Fruit fly (Drosophila melanogaster) whole organism, prepupa: ENCODE measurements around the gene Srp54k.

Experiments used
- Blimp-1 ChIP-seq: fragments of 200-800 bp; sonication (Bioruptor generic); optimal IDR thresholded peaks from 3 replicates; lab custom pipeline; 2017; ENCODE audit warnings: missing biosample characterization, missing genetic modification characterization, mild to moderate bottlenecking, moderate library complexity, missing genetic modification reagents
- CG10631 ChIP-seq: fragments of 200-800 bp; sonication (Bioruptor generic); optimal IDR thresholded peaks from 2 replicates; lab custom pipeline; 2016; ENCODE audit warnings: missing biosample characterization, missing genetic modification characterization
- CG10669 ChIP-seq: fragments of 200-800 bp; sonication (Bioruptor generic); optimal IDR thresholded peaks from 3 replicates; lab custom pipeline; 2018; ENCODE audit warnings: missing biosample characterization, mild to moderate bottlenecking, missing genetic modification characterization, moderate library complexity
- CG11294 ChIP-seq: fragments of 200-800 bp; sonication (Bioruptor generic); IDR thresholded peaks from 2 replicates; pipeline ENCODE4 v1.3.6; 2022; ENCODE audit warnings: missing biosample characterization, missing genetic modification characterization
- CG11762 ChIP-seq: fragments of 200-800 bp; sonication (Bioruptor generic); optimal IDR thresholded peaks from 3 replicates; lab custom pipeline; 2016; ENCODE audit warnings: missing biosample characterization, missing genetic modification characterization; ENCODE audit not compliant: insufficient read depth
- CG15336 ChIP-seq: fragments of 200-800 bp; sonication (Bioruptor generic); IDR thresholded peaks from 2 replicates; pipeline ENCODE4 v1.3.6; 2022; ENCODE audit warnings: missing biosample characterization, missing genetic modification characterization
- CG1621 ChIP-seq: fragments of 200-800 bp; sonication (Bioruptor generic); optimal IDR thresholded peaks from 3 replicates; lab custom pipeline; 2018; ENCODE audit warnings: missing biosample characterization, mild to moderate bottlenecking, missing genetic modification characterization
- CG3032 ChIP-seq: fragments of 200-800 bp; optimal IDR thresholded peaks from 2 replicates; lab custom pipeline; 2019; ENCODE audit warnings: missing biosample characterization, mild to moderate bottlenecking, missing genetic modification characterization, moderate library complexity
- CG31627 ChIP-seq: fragments of 200-800 bp; sonication (Bioruptor generic); optimal IDR thresholded peaks from 3 replicates; lab custom pipeline; 2016; ENCODE audit warnings: missing biosample characterization, missing genetic modification characterization
- CG32006 ChIP-seq: fragments of 200-800 bp; sonication (Bioruptor generic); optimal IDR thresholded peaks from 3 replicates; lab custom pipeline; 2017; ENCODE audit warnings: missing biosample characterization, mild to moderate bottlenecking, missing genetic modification characterization
- CG4318 ChIP-seq: fragments of 200-800 bp; sonication (Bioruptor generic); optimal IDR thresholded peaks from 3 replicates; lab custom pipeline; 2017; ENCODE audit warnings: missing biosample characterization, mild to moderate bottlenecking, missing genetic modification characterization
- CG6163 ChIP-seq: fragments of 200-800 bp; sonication (Bioruptor generic); IDR thresholded peaks from 3 replicates; pipeline ENCODE4 v1.3.6; 2022; ENCODE audit warnings: missing biosample characterization, missing genetic modification characterization
- CG6276 ChIP-seq: fragments of 200-800 bp; sonication (Bioruptor generic); optimal IDR thresholded peaks from 2 replicates; lab custom pipeline; 2017; ENCODE audit warnings: missing biosample characterization, mild to moderate bottlenecking, missing genetic modification characterization
- CG6792 ChIP-seq: fragments of 200-800 bp; sonication (Bioruptor generic); optimal IDR thresholded peaks from 3 replicates; lab custom pipeline; 2016; ENCODE audit warnings: missing biosample characterization, missing genetic modification characterization
- CG6808 ChIP-seq: fragments of 200-800 bp; sonication (Bioruptor generic); optimal IDR thresholded peaks from 3 replicates; lab custom pipeline; 2017; ENCODE audit warnings: missing biosample characterization, missing genetic modification characterization, mild to moderate bottlenecking, moderate library complexity, missing genetic modification reagents
- CG6854 ChIP-seq: fragments of 200-800 bp; sonication (Bioruptor generic); optimal IDR thresholded peaks from 2 replicates; lab custom pipeline; 2017; ENCODE audit warnings: missing biosample characterization, mild to moderate bottlenecking, missing genetic modification characterization
- CG7368 ChIP-seq: fragments of 200-800 bp; sonication (Bioruptor generic); optimal IDR thresholded peaks from 3 replicates; lab custom pipeline; 2016; ENCODE audit warnings: missing biosample characterization, missing genetic modification characterization
- CG8119 ChIP-seq: fragments of 200-800 bp; sonication (Bioruptor generic); IDR thresholded peaks from 3 replicates; pipeline ENCODE4 v1.3.6; 2022; ENCODE audit warnings: missing biosample characterization, missing genetic modification characterization
- CG8319 ChIP-seq: fragments of 200-800 bp; sonication (Bioruptor generic); optimal IDR thresholded peaks from 3 replicates; lab custom pipeline; 2016; ENCODE audit warnings: missing biosample characterization, missing genetic modification characterization
- CG8632 ChIP-seq: fragments of 200-800 bp; sonication (Bioruptor generic); optimal IDR thresholded peaks from 3 replicates; lab custom pipeline; 2016; ENCODE audit warnings: missing biosample characterization, missing genetic modification characterization
- CG9139 ChIP-seq: fragments of 200-800 bp; sonication (Bioruptor generic); optimal IDR thresholded peaks from 3 replicates; lab custom pipeline; 2017; ENCODE audit warnings: missing biosample characterization, mild to moderate bottlenecking, missing genetic modification characterization
- Eip75B ChIP-seq: fragments of 200-800 bp; sonication (Bioruptor generic); optimal IDR thresholded peaks from 3 replicates; lab custom pipeline; 2016; ENCODE audit warnings: missing biosample characterization, missing genetic modification characterization
- Eip78C ChIP-seq: fragments of 200-800 bp; sonication (Bioruptor generic); peaks from one replicate; lab custom pipeline; 2016; ENCODE audit warnings: missing biosample characterization, missing genetic modification characterization
- Eip93F ChIP-seq: fragments of 200-800 bp; sonication (Bioruptor generic); optimal IDR thresholded peaks from 2 replicates; lab custom pipeline; 2016; ENCODE audit warnings: missing biosample characterization, mild to moderate bottlenecking, missing genetic modification characterization
- Ets96B ChIP-seq: fragments of 200-800 bp; optimal IDR thresholded peaks from 2 replicates; lab custom pipeline; 2019; ENCODE audit warnings: missing biosample characterization, mild to moderate bottlenecking, missing genetic modification characterization, moderate library complexity
- Gug ChIP-seq: fragments of 200-800 bp; sonication (Bioruptor generic); IDR thresholded peaks from 2 replicates; pipeline ENCODE4 v1.3.6; 2022; ENCODE audit warnings: missing biosample characterization, missing genetic modification characterization
- Hr39 ChIP-seq: fragments of 200-800 bp; sonication (Bioruptor generic); optimal IDR thresholded peaks from 2 replicates; lab custom pipeline; 2016; ENCODE audit warnings: missing biosample characterization, missing genetic modification characterization
- Lpt ChIP-seq: fragments of 200-800 bp; sonication (Bioruptor generic); optimal IDR thresholded peaks from 3 replicates; lab custom pipeline; 2016; ENCODE audit warnings: missing biosample characterization, missing genetic modification characterization
- Met ChIP-seq: fragments of 200-800 bp; sonication (Bioruptor generic); optimal IDR thresholded peaks from 3 replicates; lab custom pipeline; 2016; ENCODE audit warnings: missing biosample characterization, missing genetic modification characterization
- OdsH ChIP-seq: fragments of 200-800 bp; sonication (Bioruptor generic); optimal IDR thresholded peaks from 3 replicates; lab custom pipeline; 2016; ENCODE audit warnings: missing biosample characterization, missing genetic modification characterization
- Sox102F ChIP-seq: fragments of 200-800 bp; sonication (Bioruptor generic); optimal IDR thresholded peaks from 2 replicates; lab custom pipeline; 2016; ENCODE audit warnings: missing biosample characterization, mild to moderate bottlenecking, missing genetic modification characterization
- Sox14 ChIP-seq: fragments of 200-800 bp; sonication (Bioruptor generic); optimal IDR thresholded peaks from 3 replicates; lab custom pipeline; 2016; ENCODE audit warnings: missing biosample characterization, missing genetic modification characterization
- Sox15 ChIP-seq: fragments of 200-800 bp; sonication (Bioruptor generic); optimal IDR thresholded peaks from 3 replicates; lab custom pipeline; 2016; ENCODE audit warnings: missing biosample characterization, missing genetic modification characterization
- achi ChIP-seq: fragments of 200-800 bp; sonication (Bioruptor generic); optimal IDR thresholded peaks from 3 replicates; lab custom pipeline; 2016; ENCODE audit warnings: missing biosample characterization, missing genetic modification characterization
- acj6 ChIP-seq: fragments of 200-800 bp; sonication (Bioruptor generic); optimal IDR thresholded peaks from 3 replicates; lab custom pipeline; 2016; ENCODE audit warnings: missing biosample characterization, missing genetic modification characterization
- cyc ChIP-seq: fragments of 200-800 bp; sonication (Bioruptor generic); optimal IDR thresholded peaks from 3 replicates; lab custom pipeline; 2016; ENCODE audit warnings: missing biosample characterization, missing genetic modification characterization
- eg ChIP-seq: fragments of 200-800 bp; sonication (Bioruptor generic); IDR thresholded peaks from 3 replicates; pipeline ENCODE4 v1.3.6; 2022; ENCODE audit warnings: missing biosample characterization, missing genetic modification characterization
- esn ChIP-seq: fragments of 200-800 bp; sonication (Bioruptor generic); optimal IDR thresholded peaks from 2 replicates; lab custom pipeline; 2016; ENCODE audit warnings: missing biosample characterization, mild to moderate bottlenecking, missing genetic modification characterization, moderate library complexity
- fd59A ChIP-seq: fragments of 200-800 bp; sonication (Bioruptor generic); optimal IDR thresholded peaks from 2 replicates; lab custom pipeline; 2017; ENCODE audit warnings: missing biosample characterization, mild to moderate bottlenecking, missing genetic modification characterization, missing genetic modification reagents
- fd85E ChIP-seq: fragments of 200-800 bp; sonication (Bioruptor generic); optimal IDR thresholded peaks from 3 replicates; lab custom pipeline; 2016; ENCODE audit warnings: missing biosample characterization, missing genetic modification characterization
- fkh ChIP-seq: fragments of 200-800 bp; sonication (Bioruptor generic); optimal IDR thresholded peaks from 3 replicates; lab custom pipeline; 2017; ENCODE audit warnings: missing biosample characterization, mild to moderate bottlenecking, missing genetic modification characterization, moderate library complexity
- net ChIP-seq: fragments of 200-800 bp; sonication (Bioruptor generic); optimal IDR thresholded peaks from 3 replicates; lab custom pipeline; 2016; ENCODE audit warnings: missing biosample characterization, missing genetic modification characterization
- pdm3 ChIP-seq: fragments of 200-800 bp; sonication (Bioruptor generic); optimal IDR thresholded peaks from 3 replicates; lab custom pipeline; 2016; ENCODE audit warnings: missing biosample characterization, missing genetic modification characterization
- salr ChIP-seq, 2 experiments: fragments of 200-800 bp; sonication (Bioruptor generic); optimal IDR thresholded peaks; 3 replicates each; lab custom pipeline; 2016 to 2018; ENCODE audit warnings: missing biosample characterization in 2 of 2, missing genetic modification characterization in 2 of 2, mild to moderate bottlenecking in 1 of 2
- spab ChIP-seq: fragments of 200-800 bp; sonication (Bioruptor generic); optimal IDR thresholded peaks from 2 replicates; lab custom pipeline; 2017; ENCODE audit warnings: missing biosample characterization, mild to moderate bottlenecking, missing genetic modification characterization, missing genetic modification reagents
- ss ChIP-seq, 2 experiments: fragments of 200-800 bp; sonication (Bioruptor generic); optimal IDR thresholded peaks; 2 replicates in 1 of 2; 3 replicates in 1 of 2; lab custom pipeline; 2017 to 2018; ENCODE audit warnings: mild to moderate bottlenecking in 2 of 2, missing biosample characterization in 2 of 2, missing genetic modification characterization in 2 of 2, moderate library complexity in 1 of 2
- svp ChIP-seq: fragments of 200-800 bp; sonication (Bioruptor generic); peaks from one replicate; lab custom pipeline; 2016; ENCODE audit warnings: missing biosample characterization, missing genetic modification characterization
- topi ChIP-seq: fragments of 200-800 bp; sonication (Bioruptor generic); optimal IDR thresholded peaks from 3 replicates; lab custom pipeline; 2016; ENCODE audit warnings: missing biosample characterization, missing genetic modification characterization
- vri ChIP-seq: fragments of 200-800 bp; sonication (Bioruptor generic); optimal IDR thresholded peaks from 3 replicates; lab custom pipeline; 2016; ENCODE audit warnings: missing biosample characterization, mild to moderate bottlenecking, missing genetic modification characterization

The Srp54k gene

DNA sequence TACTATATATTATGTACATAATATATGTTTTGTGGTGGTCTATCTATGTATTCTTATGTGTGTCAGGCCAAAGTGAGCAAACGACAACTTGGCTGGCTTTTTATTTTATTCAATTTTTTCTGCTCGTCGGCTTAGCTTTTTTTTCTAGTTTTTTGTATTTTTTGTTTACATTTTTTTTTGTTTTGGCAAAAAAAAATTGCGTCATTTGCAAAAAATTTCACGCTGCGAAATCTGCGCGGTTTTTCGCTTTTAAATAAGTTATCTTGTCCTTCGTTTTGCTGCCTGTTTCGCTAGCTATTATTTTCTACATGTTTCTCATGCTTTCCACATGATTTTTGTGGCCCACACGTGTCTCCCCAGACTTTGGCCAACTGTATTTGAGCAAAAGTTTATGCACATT, 20.0 kb downstream of the Srp54k start:
- TF ChIP-seq CG11762 (GFP tag; lab: Kevin White, UChicago), result no peak
- no peak for TF ChIP-seq Ets96B (tag; lab: Kevin White, UChicago)
- no peak for TF ChIP-seq CG15336 (GFP tag; lab: Robert Waterston, UW)
- no peak for TF ChIP-seq CG10631 (GFP tag; lab: Kevin White, UChicago)
- no peak for TF ChIP-seq CG4318
- TF ChIP-seq CG6276, result no peak
- TF ChIP-seq Sox15, result no peak
- TF ChIP-seq net, result no peak
- TF ChIP-seq CG8119 (GFP tag; lab: Robert Waterston, UW), result no peak
- TF ChIP-seq Hr39 (GFP tag; lab: Kevin White, UChicago), result no peak
- TF ChIP-seq Lpt, result no peak
- TF ChIP-seq achi, result no peak
- no peak for TF ChIP-seq salr (GFP tag; optimal IDR thresholded peaks at IDR 0.05; lab: Kevin White, UChicago)
- no peak for TF ChIP-seq Eip75B
- TF ChIP-seq Sox14 (GFP tag; lab: Kevin White, UChicago), result no peak
- no peak for TF ChIP-seq fd59A (GFP tag; lab: Kevin White, UChicago)
- TF ChIP-seq Eip78C, result no peak
- no peak for TF ChIP-seq OdsH

DNA sequence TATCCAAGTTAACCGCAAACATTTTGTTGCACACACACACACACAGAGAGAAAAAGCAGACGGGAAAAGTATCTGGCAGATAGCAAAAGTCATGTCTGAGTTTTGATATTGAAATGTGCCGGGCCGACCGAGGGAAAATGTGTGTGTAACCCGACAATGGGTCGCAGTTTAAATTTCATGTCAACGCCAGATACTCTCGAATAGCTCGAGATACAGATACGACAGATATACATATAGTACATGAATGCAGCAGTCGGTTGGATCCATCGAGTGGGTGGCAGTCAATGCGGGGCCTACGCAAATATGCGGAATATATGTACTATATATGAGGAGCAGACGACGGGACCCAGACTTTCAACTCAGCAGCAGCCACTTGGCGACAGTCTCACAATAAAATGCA, 23.6 kb downstream of the Srp54k start:
- TF ChIP-seq CG6854 (GFP tag; lab: Kevin White, UChicago) (no peak), svp (GFP tag; lab: Kevin White, UChicago) (no peak), Sox102F (no peak), salr (GFP tag; optimal IDR thresholded peaks at IDR 0.05; lab: Kevin White, UChicago) (no peak), fkh (GFP tag; lab: Kevin White, UChicago) (no peak), Sox14 (GFP tag; lab: Kevin White, UChicago) (no peak), CG7368 (GFP tag; lab: Kevin White, UChicago) (no peak), CG3032 (tag; lab: Kevin White, UChicago) (no peak), CG8319 (GFP tag; lab: Kevin White, UChicago) (no peak), spab (peak; percentile 12), Hr39 (GFP tag; lab: Kevin White, UChicago) (no peak), topi (GFP tag; lab: Kevin White, UChicago) (no peak), pdm3 (GFP tag; lab: Kevin White, UChicago) (no peak), CG9139 (GFP tag; lab: Kevin White, UChicago) (no peak), OdsH (no peak), cyc (no peak), fd85E (GFP tag; lab: Kevin White, UChicago) (no peak), fd59A (GFP tag; lab: Kevin White, UChicago) (no peak), ss (GFP tag; optimal IDR thresholded peaks at IDR 0.05; lab: Kevin White, UChicago) (no peak), Eip93F (no peak), net (peak; percentile 24), Lpt (peak; percentile 21), CG8119 (GFP tag; lab: Robert Waterston, UW) (no peak), eg (GFP tag; lab: Robert Waterston, UW) (no peak), CG15336 (GFP tag; lab: Robert Waterston, UW) (no peak), CG6792 (no peak), Eip78C (peak; percentile 71), Eip75B (no peak), CG6808 (GFP tag; lab: Kevin White, UChicago) (no peak), CG8632 (no peak), Gug (GFP tag; lab: Robert Waterston, UW) (no peak), CG6163 (GFP tag; lab: Robert Waterston, UW) (0 out of 3 replicates have a peak, but pooled peaks have one; percentile 19), Met (GFP tag; lab: Kevin White, UChicago) (no peak), esn (GFP tag; lab: Kevin White, UChicago) (no peak), CG6276 (no peak), CG10669 (GFP tag; lab: Kevin White, UChicago) (peak; percentile 5), CG32006 (GFP tag; lab: Kevin White, UChicago) (no peak), CG31627 (GFP tag; lab: Kevin White, UChicago) (no peak), achi (peak; percentile 3), vri (GFP tag; lab: Kevin White, UChicago) (no peak), CG1621 (no peak), Blimp-1 (GFP tag; lab: Kevin White, UChicago) (no peak), CG11762 (GFP tag; lab: Kevin White, UChicago) (no peak), CG4318 (no peak), CG11294 (no peak), acj6 (no peak)
